Fruit fly (Drosophila melanogaster) whole organism, embryonic: ENCODE data around the gene hook.

Source experiments
- Antp ChIP-seq: fragments of 200-800 bp; sonication (Bioruptor generic); optimal IDR thresholded peaks from 3 replicates; lab custom pipeline; 2016; ENCODE audit warnings: missing biosample characterization, missing genetic modification characterization
- BEAF-32 ChIP-seq: fragments of 200-800 bp; sonication (Bioruptor generic); optimal IDR thresholded peaks from 3 replicates; lab custom pipeline; 2017; ENCODE audit warnings: missing biosample characterization, missing genetic modification characterization, mild to moderate bottlenecking, moderate library complexity, missing genetic modification reagents
- CG10462 ChIP-seq: fragments of 200-800 bp; sonication (Bioruptor generic); optimal IDR thresholded peaks from 2 replicates; lab custom pipeline; 2016; ENCODE audit warnings: missing biosample characterization, missing genetic modification characterization
- CG11398 ChIP-seq: fragments of 200-800 bp; sonication (Bioruptor generic); optimal IDR thresholded peaks from 2 replicates; lab custom pipeline; 2016; ENCODE audit warnings: missing biosample characterization, missing genetic modification characterization
- CG1233 ChIP-seq: fragments of 200-800 bp; sonication (Bioruptor generic); optimal IDR thresholded peaks from 4 replicates; lab custom pipeline; 2018; ENCODE audit warnings: missing biosample characterization, mild to moderate bottlenecking, missing genetic modification characterization
- CG14860 ChIP-seq: fragments of 200-800 bp; sonication (Bioruptor generic); IDR thresholded peaks from 3 replicates; pipeline ENCODE4 v1.3.6; 2022; ENCODE audit warnings: missing biosample characterization, missing genetic modification characterization; ENCODE audit not compliant: partially characterized antibody
- CG17186 ChIP-seq: fragments of 200-800 bp; sonication (Bioruptor generic); optimal IDR thresholded peaks from 3 replicates; lab custom pipeline; 2017; ENCODE audit warnings: missing biosample characterization, missing genetic modification reagents, missing genetic modification characterization
- CG17359 ChIP-seq: fragments of 200-800 bp; sonication (Bioruptor generic); optimal IDR thresholded peaks from 3 replicates; lab custom pipeline; 2018; ENCODE audit warnings: missing biosample characterization, mild to moderate bottlenecking, missing genetic modification characterization, moderate library complexity
- CG17802 ChIP-seq: fragments of 200-800 bp; sonication (Bioruptor generic); optimal IDR thresholded peaks from 2 replicates; lab custom pipeline; 2018; ENCODE audit warnings: missing biosample characterization, mild to moderate bottlenecking, missing genetic modification characterization, moderate library complexity
- CG2116 ChIP-seq: fragments of 200-800 bp; sonication (Bioruptor generic); optimal IDR thresholded peaks from 3 replicates; lab custom pipeline; 2018; ENCODE audit warnings: missing biosample characterization, mild to moderate bottlenecking, missing genetic modification characterization
- CG31365 ChIP-seq: fragments of 200-800 bp; sonication (Bioruptor generic); optimal IDR thresholded peaks from 2 replicates; lab custom pipeline; 2018; ENCODE audit warnings: missing biosample characterization, mild to moderate bottlenecking, missing genetic modification characterization
- CG31441 ChIP-seq: fragments of 200-800 bp; sonication (Bioruptor generic); IDR thresholded peaks from 2 replicates; pipeline ENCODE4 v1.3.6; 2022; ENCODE audit warnings: missing biosample characterization, missing genetic modification characterization
- CG4282 ChIP-seq: fragments of 200-800 bp; sonication (Bioruptor generic); optimal IDR thresholded peaks from 2 replicates; lab custom pipeline; 2016; ENCODE audit warnings: missing biosample characterization, missing genetic modification characterization
- CG4360 ChIP-seq: fragments of 200-800 bp; sonication (Bioruptor generic); IDR thresholded peaks from 2 replicates; pipeline ENCODE4 v1.3.6; 2022; ENCODE audit warnings: missing biosample characterization, missing genetic modification characterization
- CG4424 ChIP-seq: fragments of 200-800 bp; sonication (Bioruptor generic); optimal IDR thresholded peaks from 3 replicates; lab custom pipeline; 2016; ENCODE audit warnings: missing biosample characterization, missing genetic modification characterization
- CG4617 ChIP-seq: fragments of 200-800 bp; sonication (Bioruptor generic); optimal IDR thresholded peaks from 3 replicates; lab custom pipeline; 2016; ENCODE audit warnings: missing biosample characterization, missing genetic modification characterization, borderline replicate concordance
- CG4820 ChIP-seq: fragments of 200-800 bp; sonication (Bioruptor generic); optimal IDR thresholded peaks from 3 replicates; lab custom pipeline; 2016; ENCODE audit warnings: missing biosample characterization, missing genetic modification characterization
- CG8478 ChIP-seq: fragments of >200 bp; optimal IDR thresholded peaks from 2 replicates; lab custom pipeline; 2018
- CG9437 ChIP-seq: fragments of 200-800 bp; sonication (Bioruptor generic); optimal IDR thresholded peaks from 2 replicates; lab custom pipeline; 2018; ENCODE audit warnings: missing biosample characterization, mild to moderate bottlenecking, missing genetic modification characterization
- CoRest ChIP-seq: fragments of 200-800 bp; sonication (Bioruptor generic); optimal IDR thresholded peaks from 3 replicates; lab custom pipeline; 2018; ENCODE audit warnings: missing biosample characterization, mild to moderate bottlenecking, missing genetic modification characterization, moderate library complexity
- HLH4C ChIP-seq: fragments of 200-800 bp; sonication (Bioruptor generic); IDR thresholded peaks from 3 replicates; pipeline ENCODE4 v1.3.6; 2022; ENCODE audit warnings: missing biosample characterization, missing genetic modification characterization; ENCODE audit not compliant: partially characterized antibody
- HLHmδ ChIP-seq: fragments of 200-800 bp; sonication (Bioruptor generic); optimal IDR thresholded peaks from 2 replicates; lab custom pipeline; 2018; ENCODE audit warnings: missing biosample characterization, mild to moderate bottlenecking, missing genetic modification characterization, moderate library complexity
- Hr51 ChIP-seq, 2 experiments: fragments of 200-800 bp; sonication (Bioruptor generic); optimal IDR thresholded peaks; 2 replicates in 1 of 2; 3 replicates in 1 of 2; lab custom pipeline; 2016 to 2018; ENCODE audit warnings: missing biosample characterization in 2 of 2, missing genetic modification characterization in 2 of 2, mild to moderate bottlenecking in 1 of 2, moderate library complexity in 1 of 2
- Lhr ChIP-seq: fragments of 200-800 bp; sonication (Bioruptor generic); optimal IDR thresholded peaks from 3 replicates; lab custom pipeline; 2017; ENCODE audit warnings: mild to moderate bottlenecking, missing biosample characterization, missing genetic modification reagents, missing genetic modification characterization
- Med ChIP-seq: fragments of 200-800 bp; sonication (Bioruptor generic); peaks from one replicate; lab custom pipeline; 2016; ENCODE audit warnings: missing biosample characterization, missing genetic modification characterization, mild to moderate bottlenecking, inconsistent platforms, moderate library complexity
- Mes4 ChIP-seq: fragments of 200-800 bp; sonication (Bioruptor generic); optimal IDR thresholded peaks from 2 replicates; lab custom pipeline; 2016; ENCODE audit warnings: missing biosample characterization, missing genetic modification characterization
- NC2β ChIP-seq: fragments of 200-800 bp; sonication (Bioruptor generic); optimal IDR thresholded peaks from 2 replicates; lab custom pipeline; 2016; ENCODE audit warnings: missing biosample characterization, missing genetic modification characterization
- Nf-YC ChIP-seq: fragments of 200-800 bp; optimal IDR thresholded peaks from 3 replicates; lab custom pipeline; 2019; ENCODE audit warnings: missing biosample characterization, mild to moderate bottlenecking, missing genetic modification characterization, moderate library complexity
- PHDP ChIP-seq: fragments of 200-800 bp; sonication (Bioruptor generic); optimal IDR thresholded peaks from 3 replicates; lab custom pipeline; 2018; ENCODE audit warnings: missing biosample characterization, mild to moderate bottlenecking, missing genetic modification characterization, moderate library complexity
- Scr ChIP-seq: fragments of 200-800 bp; sonication (Bioruptor generic); IDR thresholded peaks from 2 replicates; pipeline ENCODE4 v1.3.6; 2022; ENCODE audit warnings: missing biosample characterization, missing genetic modification characterization; ENCODE audit not compliant: partially characterized antibody
- Xbp1 ChIP-seq: fragments of 200-800 bp; sonication (Bioruptor generic); optimal IDR thresholded peaks from 3 replicates; lab custom pipeline; 2016; ENCODE audit warnings: missing biosample characterization, mild to moderate bottlenecking, missing genetic modification characterization
- crc ChIP-seq: fragments of 200-800 bp; sonication (Bioruptor generic); optimal IDR thresholded peaks from 2 replicates; lab custom pipeline; 2016; ENCODE audit warnings: missing biosample characterization, missing genetic modification characterization
- fru ChIP-seq: fragments of >200 bp; optimal IDR thresholded peaks from 2 replicates; lab custom pipeline; 2017
- fu2 ChIP-seq: fragments of 200-800 bp; sonication (Bioruptor generic); optimal IDR thresholded peaks from 2 replicates; lab custom pipeline; 2016; ENCODE audit warnings: missing biosample characterization, missing genetic modification characterization
- gem ChIP-seq: fragments of 200-800 bp; sonication (Bioruptor generic); optimal IDR thresholded peaks from 2 replicates; lab custom pipeline; 2019; ENCODE audit warnings: missing biosample characterization, mild to moderate bottlenecking, missing genetic modification characterization, moderate library complexity
- inv ChIP-seq: fragments of 200-800 bp; sonication (Bioruptor generic); IDR thresholded peaks from 2 replicates; pipeline ENCODE4 v1.3.6; 2022; ENCODE audit warnings: missing biosample characterization, missing genetic modification characterization; ENCODE audit not compliant: partially characterized antibody
- jing ChIP-seq: fragments of 200-800 bp; sonication (Bioruptor generic); optimal IDR thresholded peaks from 2 replicates; lab custom pipeline; 2018; ENCODE audit warnings: missing biosample characterization, mild to moderate bottlenecking, missing genetic modification characterization
- knrl ChIP-seq: fragments of 200-800 bp; sonication (Bioruptor generic); IDR thresholded peaks from 3 replicates; pipeline ENCODE4 v1.3.6; 2022; ENCODE audit warnings: missing biosample characterization, missing genetic modification characterization; ENCODE audit not compliant: partially characterized antibody
- lilli ChIP-seq: fragments of 200-800 bp; sonication (Bioruptor generic); optimal IDR thresholded peaks from 3 replicates; lab custom pipeline; 2016; ENCODE audit warnings: missing biosample characterization, missing genetic modification characterization
- lov ChIP-seq, 2 experiments: fragments of 200-800 bp in 1 of 2; fragments of >200 bp in 1 of 2; sonication (Bioruptor generic) in 1 of 2; IDR thresholded peaks in 1 of 2; optimal IDR thresholded peaks in 1 of 2; 2 replicates in 1 of 2; 3 replicates in 1 of 2; pipeline versions ENCODE4 v1.3.6 to Lab custom; 2017 to 2022; ENCODE audit warnings: missing biosample characterization in 1 of 2, missing genetic modification characterization in 1 of 2
- nau ChIP-seq: fragments of 200-800 bp; sonication (Bioruptor generic); optimal IDR thresholded peaks from 3 replicates; lab custom pipeline; 2017; ENCODE audit warnings: missing biosample characterization, mild to moderate bottlenecking, missing genetic modification characterization, missing genetic modification reagents
- pfk ChIP-seq: fragments of 200-800 bp; sonication (Bioruptor generic); optimal IDR thresholded peaks from 2 replicates; lab custom pipeline; 2018; ENCODE audit warnings: missing biosample characterization, mild to moderate bottlenecking, missing genetic modification characterization, moderate library complexity
- pita ChIP-seq: fragments of 200-800 bp; sonication (Bioruptor generic); optimal IDR thresholded peaks from 2 replicates; lab custom pipeline; 2017; ENCODE audit warnings: missing biosample characterization, mild to moderate bottlenecking, missing genetic modification characterization
- row ChIP-seq: fragments of 200-800 bp; sonication (Bioruptor generic); IDR thresholded peaks from 3 replicates; pipeline ENCODE4 v1.3.6; 2022; ENCODE audit warnings: missing biosample characterization, missing genetic modification characterization
- schlank ChIP-seq: fragments of 200-800 bp; sonication (Bioruptor generic); optimal IDR thresholded peaks from 2 replicates; lab custom pipeline; 2018; ENCODE audit warnings: missing biosample characterization, mild to moderate bottlenecking, missing genetic modification characterization
- sens ChIP-seq: fragments of 200-800 bp; sonication (Bioruptor generic); peaks from one replicate; lab custom pipeline; 2016; ENCODE audit warnings: missing biosample characterization, missing genetic modification characterization
- slp2 ChIP-seq: fragments of 200-800 bp; sonication (Bioruptor generic); optimal IDR thresholded peaks from 2 replicates; lab custom pipeline; 2016; ENCODE audit warnings: missing biosample characterization, missing genetic modification characterization
- stwl ChIP-seq: fragments of 200-800 bp; sonication (Bioruptor generic); optimal IDR thresholded peaks from 3 replicates; lab custom pipeline; 2018; ENCODE audit warnings: missing biosample characterization, mild to moderate bottlenecking, missing genetic modification characterization, moderate library complexity
- tio ChIP-seq: fragments of 200-800 bp; sonication (Bioruptor generic); optimal IDR thresholded peaks from 2 replicates; lab custom pipeline; 2017; ENCODE audit warnings: missing biosample characterization, missing genetic modification characterization, inconsistent platforms
- zen ChIP-seq: fragments of 200-800 bp; sonication (Bioruptor generic); optimal IDR thresholded peaks from 3 replicates; lab custom pipeline; 2018; ENCODE audit warnings: missing biosample characterization, mild to moderate bottlenecking, missing genetic modification characterization, moderate library complexity

Gene hook

dm6 chr2L:19048912-19049311 lies 15.6 kb upstream of the hook start, which contains the start of gene CG10470 (continued):
- TF ChIP-seq HLH4C (GFP tag; lab: Robert Waterston, UW) (peak; percentile 81), CG4282 (GFP tag; lab: Kevin White, UChicago) (no peak), BEAF-32 (GFP tag; lab: Kevin White, UChicago) (peak; percentile 78), PHDP (tag; lab: Kevin White, UChicago) (peak; percentile 50), HLHmδ (GFP tag; lab: Kevin White, UChicago) (no peak), lov (optimal IDR thresholded peaks at IDR 0.05; lab: Kevin White, UChicago) (no peak), lov (GFP tag; IDR thresholded peaks at IDR 0.05; lab: Robert Waterston, UW) (no peak), CG9437 (GFP tag; lab: Kevin White, UChicago) (peak; percentile 77), CG2116 (GFP tag; lab: Kevin White, UChicago) (peak; percentile 68), Xbp1 (GFP tag; lab: Kevin White, UChicago) (no peak), fu2 (GFP tag; lab: Kevin White, UChicago) (no peak), CG17186 (GFP tag; lab: Kevin White, UChicago) (no peak), Lhr (no peak), stwl (peak; percentile 62), NC2β (GFP tag; lab: Kevin White, UChicago) (no peak), CG8478 (no peak), slp2 (GFP tag; lab: Kevin White, UChicago) (no peak), inv (GFP tag; lab: Robert Waterston, UW) (peak; percentile 72), Nf-YC (tag; lab: Kevin White, UChicago) (peak; percentile 19), pfk (GFP tag; lab: Kevin White, UChicago) (no peak), CG31441 (peak; percentile 34; the same call in 1 of the 2 replicates), CG4617 (GFP tag; lab: Kevin White, UChicago) (peak; percentile 51), lilli (GFP tag; lab: Kevin White, UChicago) (peak; percentile 21), Hr51 (GFP tag; optimal IDR thresholded peaks at IDR 0.05; lab: Kevin White, UChicago) (peak in 1 of 2 experiments; percentile 57), tio (GFP tag; lab: Kevin White, UChicago) (no peak), pita (GFP tag; lab: Kevin White, UChicago) (no peak), Mes4 (no peak), gem (peak; percentile 65), schlank (no peak), knrl (peak; percentile 70; the same call in 2 of the 3 replicates), jing (GFP tag; lab: Kevin White, UChicago) (no peak), CG14860 (GFP tag; lab: Robert Waterston, UW) (peak; percentile 79), nau (GFP tag; lab: Kevin White, UChicago) (no peak), CG4424 (GFP tag; lab: Kevin White, UChicago) (no peak), row (peak; percentile 54; the same call in 1 of the 3 replicates), CoRest (tag; lab: Kevin White, UChicago) (peak; percentile 34), CG31365 (tag; lab: Kevin White, UChicago) (no peak), CG11398 (GFP tag; lab: Kevin White, UChicago) (no peak), sens (GFP tag; lab: Kevin White, UChicago) (peak; percentile 87), fru (no peak), CG17359 (peak; percentile 28), Med (peak; percentile 60), crc (GFP tag; lab: Kevin White, UChicago) (no peak), zen (peak; percentile 51), Antp (GFP tag; lab: Kevin White, UChicago) (no peak), CG4820 (GFP tag; lab: Kevin White, UChicago) (no peak), CG1233 (no peak), CG10462 (no peak), CG17802 (tag; lab: Kevin White, UChicago) (no peak), Scr (peak; percentile 83), CG4360 (no peak)
